Worm (Caenorhabditis elegans): ENCODE results near the gene tcer-1.

- TF ChIP-seq egl-5 (tag; optimal IDR thresholded peaks at IDR 0.05) (no peak), ama-1 (optimal IDR thresholded peaks at IDR 0.05) (no peak), unc-39 (tag; optimal IDR thresholded peaks at IDR 0.05) (no peak), ceh-28 (tag; optimal IDR thresholded peaks at IDR 0.05) (no peak), snpc-4 (tag; optimal IDR thresholded peaks at IDR 0.05) (no peak), mdl-1 (tag; optimal IDR thresholded peaks at IDR 0.05) (no peak), ztf-4 (tag; optimal IDR thresholded peaks at IDR 0.05) (no peak), aly-2 (tag; optimal IDR thresholded peaks at IDR 0.05) (no peak)
Observed at ce11 chrII:7053649-7054048, 3.8 kb upstream of the tcer-1 start, which contains the start of gene ZK1127.4.

All from whole organism, L3 larva.